Worm (Caenorhabditis elegans) whole organism, early embryonic: Measurements from ENCODE around the gene srm-4.

Source experiments
- B0310.2 ChIP-seq: sonication (generic microtip); optimal IDR thresholded peaks from 2 replicates; lab custom pipeline; 2016; ENCODE audit warnings: mild to moderate bottlenecking, missing genetic modification characterization, missing compliant biosample characterization
- F13C5.2 ChIP-seq: sonication (generic microtip); optimal IDR thresholded peaks from 2 replicates; lab custom pipeline; 2017; ENCODE audit warnings: mild to moderate bottlenecking, missing genetic modification characterization, inconsistent platforms, missing compliant biosample characterization
- aly-1 ChIP-seq: sonication (generic microtip); optimal IDR thresholded peaks from 2 replicates; lab custom pipeline; 2016; ENCODE audit warnings: missing genetic modification characterization, missing compliant biosample characterization
- ama-1 ChIP-seq: fragments of 150-350 bp; optimal IDR thresholded peaks from 2 replicates; lab custom pipeline; 2014
- ceh-13 ChIP-seq: fragments of 200-800 bp; sonication (Bioruptor generic); optimal IDR thresholded peaks from 2 replicates; lab custom pipeline; 2018; ENCODE audit warnings: mild to moderate bottlenecking, missing genetic modification characterization, missing compliant biosample characterization
- ceh-36 ChIP-seq: sonication (generic microtip); optimal IDR thresholded peaks from 2 replicates; lab custom pipeline; 2016; ENCODE audit warnings: missing genetic modification characterization, inconsistent platforms, missing compliant biosample characterization
- ets-7 ChIP-seq: sonication (generic microtip); optimal IDR thresholded peaks from 2 replicates; lab custom pipeline; 2016; ENCODE audit warnings: missing genotype, missing genetic modification characterization, missing compliant biosample characterization
- flt-1 ChIP-seq: fragments of 200-800 bp; sonication (Bioruptor generic); IDR thresholded peaks from 2 replicates; pipeline ENCODE4 v1.3.6; 2022; ENCODE audit warnings: missing genetic modification characterization, missing compliant biosample characterization
- hmbx-1 ChIP-seq: sonication (generic microtip); optimal IDR thresholded peaks from 2 replicates; lab custom pipeline; 2016; ENCODE audit warnings: mild to moderate bottlenecking, missing genetic modification characterization, missing compliant biosample characterization
- hmg-4 ChIP-seq: fragments of 200-800 bp; sonication (Bioruptor generic); optimal IDR thresholded peaks from 2 replicates; lab custom pipeline; 2018; ENCODE audit warnings: mild to moderate bottlenecking, missing genetic modification characterization, missing compliant biosample characterization
- hnd-1 ChIP-seq: sonication (generic microtip); optimal IDR thresholded peaks from 2 replicates; lab custom pipeline; 2016; ENCODE audit warnings: missing genetic modification characterization, missing compliant biosample characterization
- pes-1 ChIP-seq: fragments of 200-800 bp; sonication (Bioruptor generic); IDR thresholded peaks from 2 replicates; pipeline ENCODE4 v1.3.6; 2022; ENCODE audit warnings: missing genetic modification reagents, missing genetic modification characterization, missing compliant biosample characterization
- scrt-1 ChIP-seq: fragments of 200-800 bp; sonication (Bioruptor generic); IDR thresholded peaks from 2 replicates; pipeline ENCODE4 v1.3.6; 2022; ENCODE audit warnings: missing genetic modification characterization, missing compliant biosample characterization
- sea-1 ChIP-seq: fragments of 200-800 bp; sonication (Bioruptor generic); conservative IDR thresholded peaks from 2 replicates; pipeline ENCODE4 v1.3.6; 2022; ENCODE audit warnings: missing genetic modification characterization, missing compliant biosample characterization
- tbx-11 ChIP-seq: fragments of 200-800 bp; sonication (Bioruptor generic); IDR thresholded peaks from 2 replicates; pipeline ENCODE4 v1.3.6; 2022; ENCODE audit warnings: missing genetic modification characterization, missing compliant biosample characterization
- tbx-37 ChIP-seq: fragments of 200-800 bp; sonication (Bioruptor generic); conservative IDR thresholded peaks from 2 replicates; pipeline ENCODE4 v1.3.6; 2022; ENCODE audit warnings: missing genetic modification reagents, missing genetic modification characterization, missing compliant biosample characterization
- tra-4 ChIP-seq: sonication (generic microtip); optimal IDR thresholded peaks from 2 replicates; lab custom pipeline; 2017; ENCODE audit warnings: missing genetic modification characterization, missing compliant biosample characterization

srm-4 gene

DNA sequence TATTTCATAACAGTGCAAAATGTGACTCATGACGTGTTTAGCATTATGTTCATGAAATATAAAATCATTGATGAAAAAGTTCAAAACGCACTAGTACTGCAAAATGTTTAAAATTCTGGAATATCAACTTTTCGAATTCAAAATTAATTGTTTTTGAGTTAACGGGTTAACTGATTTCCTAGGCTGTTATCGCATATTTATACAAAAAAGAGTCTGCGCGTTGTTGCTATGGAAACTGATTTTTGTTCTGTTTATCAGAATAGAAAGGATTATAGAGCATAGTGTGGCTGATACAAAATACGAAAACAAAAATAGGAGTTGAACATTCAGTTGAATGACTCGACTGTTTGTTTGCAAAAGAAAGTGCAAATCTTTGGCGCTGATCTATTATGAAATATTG, 15.6 kb upstream of the srm-4 start:
- TF ChIP-seq B0310.2 (tag; lab: Kevin White, UChicago): no peak
- TF ChIP-seq F13C5.2 (tag; lab: Kevin White, UChicago): no peak
- no peak for TF ChIP-seq aly-1 (tag; lab: Kevin White, UChicago)
- TF ChIP-seq hnd-1 (tag; lab: Kevin White, UChicago): no peak
- TF ChIP-seq ceh-36 (tag; lab: Kevin White, UChicago): no peak
- no peak for TF ChIP-seq hmg-4 (GFP tag; lab: Kevin White, UChicago)
- no peak for TF ChIP-seq flt-1 (GFP tag; lab: Robert Waterston, UW)

DNA sequence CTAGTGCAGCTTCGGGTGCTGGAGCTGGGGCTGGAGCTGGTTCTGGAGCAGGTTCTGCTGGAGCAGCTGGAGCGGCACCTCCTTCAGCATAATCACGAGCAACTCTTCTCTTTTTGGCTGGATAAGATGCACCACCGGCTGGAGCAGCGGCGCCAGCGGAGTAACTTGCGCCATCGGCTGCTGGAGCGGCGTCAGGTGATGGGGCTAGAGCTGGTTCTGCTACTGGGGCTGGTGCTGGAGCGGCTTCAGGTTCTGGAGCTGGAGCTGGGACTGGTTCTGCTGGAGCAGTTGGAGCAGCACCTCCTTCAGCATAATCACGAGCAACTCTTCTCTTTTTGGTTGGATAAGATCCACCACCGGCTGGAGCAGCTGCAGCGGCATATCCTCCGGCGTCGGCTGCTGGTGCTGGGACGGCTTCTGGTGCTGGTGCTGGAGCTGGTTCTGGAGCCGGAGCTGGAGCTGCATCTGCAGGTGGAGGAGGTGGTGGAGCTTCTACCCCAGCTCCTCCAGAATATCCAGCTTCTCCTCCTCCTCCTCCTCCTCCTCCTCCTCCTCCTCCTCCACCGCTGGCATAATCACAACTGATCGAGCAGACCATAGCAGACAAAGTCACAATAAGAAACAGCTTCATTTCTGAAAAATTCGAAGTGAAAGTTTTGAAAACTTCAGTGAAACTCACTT, 14.0 kb upstream of the srm-4 start, which contains the start of gene F47B8.13:
Gene F47B8.13, minus strand, starts transcription at position 631 of the 681 bp plus-strand sequence.
- TF ChIP-seq ets-7 (tag; lab: Kevin White, UChicago) (no peak), scrt-1 (GFP tag; lab: Robert Waterston, UW) (no peak), aly-1 (tag; lab: Kevin White, UChicago) (peak; percentile 55), tra-4 (tag; lab: Kevin White, UChicago) (no peak), B0310.2 (tag; lab: Kevin White, UChicago) (no peak), pes-1 (no peak)

ce11 chrV:14320246-14320645, 13.0 kb upstream of the srm-4 start, which contains the start of gene F47B8.14:
Gene F47B8.14 (plus strand): TSS chrV:14320546.
- TF ChIP-seq ama-1: no peak
- no peak for TF ChIP-seq aly-1 (tag; lab: Kevin White, UChicago)
- no peak for TF ChIP-seq ets-7 (tag; lab: Kevin White, UChicago)
- TF ChIP-seq hmbx-1 (tag; lab: Kevin White, UChicago): no peak
- no peak for TF ChIP-seq ceh-36 (tag; lab: Kevin White, UChicago)
- no peak for TF ChIP-seq tbx-11 (GFP tag; lab: Robert Waterston, UW)
- TF ChIP-seq scrt-1 (GFP tag; lab: Robert Waterston, UW): no peak
- TF ChIP-seq pes-1: no peak
- TF ChIP-seq B0310.2 (tag; lab: Kevin White, UChicago): no peak
- no peak for TF ChIP-seq hmg-4 (GFP tag; lab: Kevin White, UChicago)
- no peak for TF ChIP-seq tbx-37 (GFP tag; lab: Robert Waterston, UW)
- no peak for TF ChIP-seq sea-1
- TF ChIP-seq ceh-13: no peak
- TF ChIP-seq tra-4 (tag; lab: Kevin White, UChicago): no peak
- no peak for TF ChIP-seq F13C5.2 (tag; lab: Kevin White, UChicago)
- no peak for TF ChIP-seq hnd-1 (tag; lab: Kevin White, UChicago)
- no peak for TF ChIP-seq flt-1 (GFP tag; lab: Robert Waterston, UW)

DNA sequence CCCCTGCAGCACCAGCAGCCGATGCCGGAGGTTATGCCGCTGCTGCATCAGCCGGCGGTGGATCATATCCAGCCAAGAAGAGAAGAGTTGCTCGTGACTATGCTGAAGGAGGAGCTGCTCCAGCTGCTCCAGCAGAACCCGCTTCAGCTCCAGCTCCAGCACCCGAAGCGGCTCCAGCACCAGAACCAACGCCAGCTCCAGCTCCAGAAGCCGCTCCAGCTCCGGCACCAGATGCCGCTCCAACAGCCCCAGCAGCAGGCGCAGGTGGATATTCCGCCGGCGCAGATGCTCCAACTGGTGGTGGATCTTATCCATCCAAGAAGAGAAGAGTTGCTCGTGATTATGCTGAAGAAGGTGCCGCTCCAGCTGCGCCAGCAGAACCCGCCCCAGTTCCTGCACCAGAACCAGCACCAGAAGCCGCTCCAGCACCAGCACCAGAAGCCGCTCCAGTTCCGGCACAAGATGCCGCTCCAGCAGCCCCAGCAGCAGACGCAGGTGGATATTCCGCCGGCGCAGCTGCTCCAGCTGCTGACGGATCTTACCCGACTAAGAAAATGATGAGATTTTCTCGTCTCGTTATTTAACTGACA, 12.4 kb upstream of the srm-4 start:
- TF ChIP-seq ama-1: no peak
- no peak for TF ChIP-seq tbx-11 (GFP tag; lab: Robert Waterston, UW)
- no peak for TF ChIP-seq hnd-1 (tag; lab: Kevin White, UChicago)
- no peak for TF ChIP-seq flt-1 (GFP tag; lab: Robert Waterston, UW)
- TF ChIP-seq aly-1 (tag; lab: Kevin White, UChicago): no peak
- TF ChIP-seq sea-1: 0 out of 2 replicates have a peak, but pooled peaks have one; percentile 21

- TF ChIP-seq tbx-11 (GFP tag; lab: Robert Waterston, UW): no peak
- TF ChIP-seq scrt-1 (GFP tag; lab: Robert Waterston, UW): no peak
- TF ChIP-seq flt-1 (GFP tag; lab: Robert Waterston, UW): no peak
- no peak for TF ChIP-seq ceh-36 (tag; lab: Kevin White, UChicago)
- no peak for TF ChIP-seq F13C5.2 (tag; lab: Kevin White, UChicago)
- no peak for TF ChIP-seq ceh-13
- no peak for TF ChIP-seq hmg-4 (GFP tag; lab: Kevin White, UChicago)
- TF ChIP-seq aly-1 (tag; lab: Kevin White, UChicago): no peak
- TF ChIP-seq tra-4 (tag; lab: Kevin White, UChicago): no peak
- no peak for TF ChIP-seq B0310.2 (tag; lab: Kevin White, UChicago)
- TF ChIP-seq pes-1: no peak
Observed at ce11 chrV:14322743-14323142, 10.5 kb upstream of the srm-4 start, which contains the start of gene F47B8.3. Gene F47B8.3 (minus strand): TSS chrV:14323003.

DNA sequence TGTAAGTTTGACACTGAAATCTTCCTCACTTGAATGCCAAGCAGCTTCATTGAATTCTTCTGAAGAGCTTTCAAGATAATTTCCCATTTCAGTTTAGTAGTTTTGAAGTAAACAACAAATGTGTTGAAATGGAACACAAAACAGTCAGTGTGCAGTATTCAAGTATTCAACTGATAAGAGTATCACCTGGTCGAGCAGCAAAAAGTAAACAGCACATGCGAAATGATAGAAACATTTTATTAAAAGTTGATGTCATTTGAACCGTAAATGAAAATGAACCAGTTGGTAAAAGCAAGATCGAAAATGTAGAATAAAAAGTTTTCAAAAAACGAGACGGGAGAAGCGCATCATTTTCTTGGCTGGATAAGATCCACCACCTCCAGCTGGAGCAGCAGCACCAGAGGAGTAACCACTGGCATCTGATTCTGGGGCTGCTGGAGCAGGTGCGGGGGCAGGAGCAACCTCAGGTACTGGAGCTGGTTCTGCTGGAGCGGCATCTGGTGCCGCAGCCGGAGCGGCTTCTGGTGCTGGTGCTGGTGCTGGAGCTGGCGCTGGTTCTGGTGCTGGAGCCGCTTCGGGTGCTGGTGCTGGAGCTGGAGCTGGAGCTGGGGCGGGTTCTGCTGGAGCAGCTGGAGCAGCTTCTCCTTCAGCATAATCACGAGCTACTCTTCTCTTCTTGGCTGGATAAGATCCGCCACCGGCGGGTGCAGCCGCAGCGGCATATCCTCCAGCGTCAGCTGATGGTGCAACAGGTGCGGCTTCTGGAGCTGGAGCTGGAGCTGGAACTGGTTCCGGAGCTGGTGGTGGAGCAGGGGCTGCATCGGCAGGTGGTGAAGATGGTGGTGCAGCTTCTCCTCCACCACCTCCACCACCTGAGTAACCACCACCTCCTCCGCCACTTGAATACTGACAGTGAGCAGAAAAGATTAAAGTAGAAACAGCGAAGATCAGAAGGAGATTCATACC, 8.4 kb upstream of the srm-4 start, which contains the start of the genes F47B8.4 and F47B8.18:
Gene F47B8.4, minus strand, starts transcription at position 172 of the 966 bp plus-strand sequence.
Gene F47B8.18, minus strand, starts transcription at position 963 of the 966 bp plus-strand sequence.
- TF ChIP-seq aly-1 (tag; lab: Kevin White, UChicago): peak; percentile 26
- no peak for TF ChIP-seq ama-1

- TF ChIP-seq tbx-11 (GFP tag; lab: Robert Waterston, UW) (no peak), ceh-13 (no peak), hnd-1 (tag; lab: Kevin White, UChicago) (no peak), F13C5.2 (tag; lab: Kevin White, UChicago) (no peak), B0310.2 (tag; lab: Kevin White, UChicago) (no peak), sea-1 (no peak), ama-1 (no peak), ceh-36 (tag; lab: Kevin White, UChicago) (no peak), scrt-1 (GFP tag; lab: Robert Waterston, UW) (no peak), flt-1 (GFP tag; lab: Robert Waterston, UW) (no peak), tra-4 (tag; lab: Kevin White, UChicago) (no peak), aly-1 (tag; lab: Kevin White, UChicago) (no peak), ets-7 (tag; lab: Kevin White, UChicago) (no peak), tbx-37 (GFP tag; lab: Robert Waterston, UW) (no peak), pes-1 (no peak), hmbx-1 (tag; lab: Kevin White, UChicago) (no peak)
Observed at ce11 chrV:14327776-14328175, 5.4 kb upstream of the srm-4 start, which contains the start of gene F47B8.5. Gene F47B8.5 (minus strand): TSS chrV:14327876.
